Fruit fly (Drosophila melanogaster) whole organism, embryonic: Measurements from ENCODE around the gene upd1.
A peak's percentile ranks its signal among the peaks of the same experiment; 100 is the strongest.

Experiments used
- CG11085 ChIP-seq: fragments of 200-800 bp; sonication (Bioruptor generic); IDR thresholded peaks from 2 replicates; pipeline ENCODE4 v1.3.6; 2022; ENCODE audit warnings: missing biosample characterization, missing genetic modification characterization
- CG12744 ChIP-seq: fragments of 200-800 bp; sonication (Bioruptor generic); optimal IDR thresholded peaks from 2 replicates; lab custom pipeline; 2016; ENCODE audit warnings: missing biosample characterization, missing genetic modification characterization
- CG12769 ChIP-seq: fragments of 200-800 bp; sonication (Bioruptor generic); optimal IDR thresholded peaks from 2 replicates; lab custom pipeline; 2019; ENCODE audit warnings: missing biosample characterization, mild to moderate bottlenecking, missing genetic modification characterization, moderate library complexity
- CG13287 ChIP-seq: fragments of 200-800 bp; sonication (Bioruptor generic); IDR thresholded peaks from 2 replicates; pipeline ENCODE4 v1.3.6; 2022; ENCODE audit warnings: missing biosample characterization, missing genetic modification characterization; ENCODE audit not compliant: partially characterized antibody
- CG14860 ChIP-seq: fragments of 200-800 bp; sonication (Bioruptor generic); IDR thresholded peaks from 3 replicates; pipeline ENCODE4 v1.3.6; 2022; ENCODE audit warnings: missing biosample characterization, missing genetic modification characterization; ENCODE audit not compliant: partially characterized antibody
- CG15073 ChIP-seq: fragments of 200-800 bp; sonication (Bioruptor generic); optimal IDR thresholded peaks from 2 replicates; lab custom pipeline; 2016; ENCODE audit warnings: missing biosample characterization, missing genetic modification characterization
- CG17361 ChIP-seq: fragments of 200-800 bp; sonication (Bioruptor generic); IDR thresholded peaks from 3 replicates; pipeline ENCODE4 v1.3.6; 2022; ENCODE audit warnings: missing biosample characterization, missing genetic modification characterization
- CG17612 ChIP-seq: fragments of 200-800 bp; sonication (Bioruptor generic); IDR thresholded peaks from 2 replicates; pipeline ENCODE4 v1.3.6; 2022; ENCODE audit warnings: missing biosample characterization, missing genetic modification characterization
- CG2678 ChIP-seq: fragments of 200-800 bp; sonication (Bioruptor generic); optimal IDR thresholded peaks from 3 replicates; lab custom pipeline; 2019; ENCODE audit warnings: missing biosample characterization, mild to moderate bottlenecking, missing genetic modification characterization, moderate library complexity
- CG30403 ChIP-seq: fragments of 200-800 bp; sonication (Bioruptor generic); optimal IDR thresholded peaks from 3 replicates; lab custom pipeline; 2016; ENCODE audit warnings: missing biosample characterization, missing genetic modification characterization
- CG42726 ChIP-seq: fragments of 200-800 bp; sonication (Bioruptor generic); IDR thresholded peaks from 2 replicates; pipeline ENCODE4 v1.3.6; 2022; ENCODE audit warnings: missing biosample characterization, missing genetic modification characterization; ENCODE audit not compliant: partially characterized antibody
- CG4617 ChIP-seq: fragments of 200-800 bp; sonication (Bioruptor generic); optimal IDR thresholded peaks from 3 replicates; lab custom pipeline; 2016; ENCODE audit warnings: missing biosample characterization, missing genetic modification characterization, borderline replicate concordance
- CG4854 ChIP-seq: fragments of 200-800 bp; sonication (Bioruptor generic); optimal IDR thresholded peaks from 2 replicates; lab custom pipeline; 2016; ENCODE audit warnings: missing biosample characterization, missing genetic modification characterization, inconsistent platforms
- CG6175 ChIP-seq: fragments of 200-800 bp; sonication (Bioruptor generic); IDR thresholded peaks from 3 replicates; pipeline ENCODE4 v1.3.6; 2022; ENCODE audit warnings: missing biosample characterization, missing genetic modification characterization
- CG7271 ChIP-seq: fragments of 200-800 bp; sonication (Bioruptor generic); optimal IDR thresholded peaks from 2 replicates; lab custom pipeline; 2018; ENCODE audit warnings: missing biosample characterization, mild to moderate bottlenecking, missing genetic modification characterization, moderate library complexity
- CG8359 ChIP-seq: fragments of 200-800 bp; sonication (Bioruptor generic); optimal IDR thresholded peaks from 2 replicates; lab custom pipeline; 2017; ENCODE audit warnings: missing biosample characterization, mild to moderate bottlenecking, missing genetic modification characterization, borderline replicate concordance
- CG8944 ChIP-seq: fragments of 200-800 bp; sonication (Bioruptor generic); optimal IDR thresholded peaks from 3 replicates; lab custom pipeline; 2016; ENCODE audit warnings: missing biosample characterization, missing genetic modification characterization
- CG9727 ChIP-seq: fragments of 200-800 bp; sonication (Bioruptor generic); optimal IDR thresholded peaks from 3 replicates; lab custom pipeline; 2017; ENCODE audit warnings: missing biosample characterization, mild to moderate bottlenecking, missing genetic modification characterization
- CG9876 ChIP-seq: fragments of 200-800 bp; sonication (Bioruptor generic); optimal IDR thresholded peaks from 2 replicates; lab custom pipeline; 2016; ENCODE audit warnings: missing biosample characterization, missing genetic modification characterization
- CG9932 ChIP-seq: fragments of 200-800 bp; sonication (Bioruptor generic); IDR thresholded peaks from 2 replicates; pipeline ENCODE4 v1.3.6; 2022; ENCODE audit warnings: missing biosample characterization, missing genetic modification characterization
- CTCF ChIP-seq: fragments of 200-800 bp; sonication (Bioruptor generic); optimal IDR thresholded peaks from 2 replicates; lab custom pipeline; 2017; ENCODE audit warnings: missing biosample characterization, mild to moderate bottlenecking, missing genetic modification characterization, moderate library complexity
- D ChIP-seq, 2 experiments: fragments of 200-800 bp in 1 of 2; fragments of >200 bp in 1 of 2; sonication (Bioruptor generic) in 1 of 2; optimal IDR thresholded peaks; 2 replicates in 1 of 2; 3 replicates in 1 of 2; lab custom pipeline; 2017; ENCODE audit warnings: mild to moderate bottlenecking in 1 of 2, missing biosample characterization in 1 of 2, missing genetic modification characterization in 1 of 2, missing genetic modification reagents in 1 of 2
- Ets65A ChIP-seq: fragments of 200-800 bp; sonication (Bioruptor generic); peaks from one replicate; lab custom pipeline; 2016; ENCODE audit warnings: missing biosample characterization, missing genetic modification characterization
- Gsc ChIP-seq: fragments of 200-800 bp; sonication (Bioruptor generic); IDR thresholded peaks from 2 replicates; pipeline ENCODE4 v1.3.6; 2022; ENCODE audit warnings: missing biosample characterization, missing genetic modification characterization
- HLH3B ChIP-seq: fragments of 200-800 bp; sonication (Bioruptor generic); IDR thresholded peaks from 2 replicates; pipeline ENCODE4 v1.3.6; 2022; ENCODE audit warnings: missing biosample characterization, missing genetic modification characterization
- HmgZ ChIP-seq: fragments of 200-800 bp; sonication (Bioruptor generic); optimal IDR thresholded peaks from 2 replicates; lab custom pipeline; 2018; ENCODE audit warnings: missing biosample characterization, mild to moderate bottlenecking, missing genetic modification characterization
- Med ChIP-seq: fragments of 200-800 bp; sonication (Bioruptor generic); peaks from one replicate; lab custom pipeline; 2016; ENCODE audit warnings: missing biosample characterization, missing genetic modification characterization, mild to moderate bottlenecking, inconsistent platforms, moderate library complexity
- NfI ChIP-seq: fragments of 200-800 bp; sonication (Bioruptor generic); optimal IDR thresholded peaks from 3 replicates; lab custom pipeline; 2018; ENCODE audit warnings: missing biosample characterization, mild to moderate bottlenecking, missing genetic modification characterization, moderate library complexity
- Pdp1 ChIP-seq, 2 experiments: fragments of 200-800 bp; sonication (Bioruptor generic); optimal IDR thresholded peaks; 3 replicates each; lab custom pipeline; 2016; ENCODE audit warnings: missing biosample characterization in 2 of 2, missing genetic modification characterization in 2 of 2, mild to moderate bottlenecking in 1 of 2, moderate library complexity in 1 of 2
- Sox102F ChIP-seq: fragments of 200-800 bp; sonication (Bioruptor generic); optimal IDR thresholded peaks from 2 replicates; lab custom pipeline; 2018; ENCODE audit warnings: missing biosample characterization, mild to moderate bottlenecking, missing genetic modification characterization, moderate library complexity
- ci ChIP-seq: fragments of 200-800 bp; sonication (Bioruptor generic); IDR thresholded peaks from 3 replicates; pipeline ENCODE4 v1.3.6; 2022; ENCODE audit warnings: missing biosample characterization, missing genetic modification characterization
- crp ChIP-seq, 2 experiments: fragments of 200-800 bp; sonication (Bioruptor generic); optimal IDR thresholded peaks; 2 replicates in 1 of 2; 3 replicates in 1 of 2; lab custom pipeline; 2017; ENCODE audit warnings: missing biosample characterization in 2 of 2, missing genetic modification characterization in 2 of 2, mild to moderate bottlenecking in 1 of 2, moderate library complexity in 1 of 2
- dimm ChIP-seq: fragments of 200-800 bp; sonication (Bioruptor generic); IDR thresholded peaks from 2 replicates; pipeline ENCODE4 v1.3.6; 2022; ENCODE audit warnings: missing biosample characterization, missing genetic modification characterization
- disco-r ChIP-seq: fragments of 200-800 bp; sonication (Bioruptor generic); optimal IDR thresholded peaks from 2 replicates; lab custom pipeline; 2016; ENCODE audit warnings: missing biosample characterization, missing genetic modification characterization
- dysf ChIP-seq: fragments of 200-800 bp; sonication (Bioruptor generic); IDR thresholded peaks from 3 replicates; pipeline ENCODE4 v1.3.6; 2022; ENCODE audit warnings: missing biosample characterization, missing genetic modification characterization
- emc ChIP-seq: fragments of 200-800 bp; sonication (Bioruptor generic); optimal IDR thresholded peaks from 2 replicates; lab custom pipeline; 2016; ENCODE audit warnings: missing biosample characterization, missing genetic modification characterization
- ftz-f1 ChIP-seq: fragments of 200-800 bp; sonication (Bioruptor generic); optimal IDR thresholded peaks from 2 replicates; lab custom pipeline; 2016; ENCODE audit warnings: missing biosample characterization, missing genetic modification characterization
- h ChIP-seq: fragments of >200 bp; optimal IDR thresholded peaks from 2 replicates; lab custom pipeline; 2017
- hbn ChIP-seq: fragments of 200-800 bp; sonication (Bioruptor generic); IDR thresholded peaks from 2 replicates; pipeline ENCODE4 v1.3.6; 2022; ENCODE audit warnings: missing biosample characterization, missing genetic modification characterization; ENCODE audit not compliant: partially characterized antibody
- lilli ChIP-seq: fragments of 200-800 bp; sonication (Bioruptor generic); optimal IDR thresholded peaks from 3 replicates; lab custom pipeline; 2016; ENCODE audit warnings: missing biosample characterization, missing genetic modification characterization
- pb ChIP-seq: fragments of 200-800 bp; sonication (Bioruptor generic); optimal IDR thresholded peaks from 3 replicates; lab custom pipeline; 2016; ENCODE audit warnings: missing biosample characterization, missing genetic modification characterization
- peb ChIP-seq: fragments of 200-800 bp; sonication (Bioruptor generic); IDR thresholded peaks from 2 replicates; pipeline ENCODE4 v1.3.6; 2022; ENCODE audit warnings: missing biosample characterization, missing genetic modification characterization
- ranshi ChIP-seq: fragments of 200-800 bp; sonication (Bioruptor generic); IDR thresholded peaks from 2 replicates; pipeline ENCODE4 v1.3.6; 2022; ENCODE audit warnings: missing biosample characterization, missing genetic modification characterization
- sim ChIP-seq: fragments of 200-800 bp; sonication (Bioruptor generic); IDR thresholded peaks from 2 replicates; pipeline ENCODE4 v1.3.6; 2022; ENCODE audit warnings: missing biosample characterization, missing genetic modification characterization
- slbo ChIP-seq: fragments of 200-800 bp; sonication (Bioruptor generic); IDR thresholded peaks from 2 replicates; pipeline ENCODE4 v1.3.6; 2022; ENCODE audit warnings: missing biosample characterization, missing genetic modification characterization
- sob ChIP-seq: fragments of 200-800 bp; sonication (Bioruptor generic); IDR thresholded peaks from 2 replicates; pipeline ENCODE4 v1.3.6; 2022; ENCODE audit warnings: missing biosample characterization, missing genetic modification characterization
- stwl ChIP-seq: fragments of 200-800 bp; sonication (Bioruptor generic); optimal IDR thresholded peaks from 3 replicates; lab custom pipeline; 2018; ENCODE audit warnings: missing biosample characterization, mild to moderate bottlenecking, missing genetic modification characterization, moderate library complexity
- vnd ChIP-seq: fragments of 200-800 bp; sonication (Bioruptor generic); IDR thresholded peaks from 3 replicates; pipeline ENCODE4 v1.3.6; 2022; ENCODE audit warnings: missing biosample characterization, missing genetic modification characterization; ENCODE audit not compliant: partially characterized antibody
- vvl ChIP-seq: fragments of 200-800 bp; sonication (Bioruptor generic); IDR thresholded peaks from 2 replicates; pipeline ENCODE4 v1.3.6; 2022; ENCODE audit warnings: missing biosample characterization, missing genetic modification characterization
- zfh2 ChIP-seq: fragments of 200-800 bp; sonication (Bioruptor generic); optimal IDR thresholded peaks from 2 replicates; lab custom pipeline; 2016; ENCODE audit warnings: missing biosample characterization, missing genetic modification characterization

Gene upd1

dm6 chrX:18319912-18320520 lies 10.9 kb upstream of the upd1 start:
- TF ChIP-seq D (optimal IDR thresholded peaks at IDR 0.05; lab: Kevin White, UChicago), result no peak
- no peak for TF ChIP-seq D (GFP tag; optimal IDR thresholded peaks at IDR 0.05; lab: Kevin White, UChicago)
- TF ChIP-seq dysf (GFP tag; lab: Robert Waterston, UW), result 0 out of 3 replicates have a peak, but pooled peaks have one; percentile 5
- 0 out of 2 replicates have a peak, but pooled peaks have one; percentile 8 for TF ChIP-seq CG9932 (GFP tag; lab: Robert Waterston, UW)
- TF ChIP-seq zfh2, result peak; percentile 30
- TF ChIP-seq CG17361, result peak; percentile 34; the same call in 1 of the 3 replicates
- TF ChIP-seq sob (GFP tag; lab: Robert Waterston, UW), result 0 out of 2 replicates have a peak, but pooled peaks have one; percentile 29
- TF ChIP-seq CG11085 (GFP tag; lab: Robert Waterston, UW), result no peak
- TF ChIP-seq CG42726 (GFP tag; lab: Robert Waterston, UW), result no peak
- TF ChIP-seq CG2678 (tag; lab: Kevin White, UChicago), result peak; percentile 33
- peak; percentile 48 for TF ChIP-seq CG12769 (tag; lab: Kevin White, UChicago)
- no peak for TF ChIP-seq CG8359 (GFP tag; lab: Kevin White, UChicago)
- no peak for TF ChIP-seq h (lab: Kevin White, UChicago)
- peak in 1 of 2 experiments; percentile 37 for TF ChIP-seq Pdp1 (GFP tag; optimal IDR thresholded peaks at IDR 0.05; lab: Kevin White, UChicago)
- TF ChIP-seq CG30403 (GFP tag; lab: Kevin White, UChicago), result no peak
- TF ChIP-seq ftz-f1 (GFP tag; lab: Kevin White, UChicago), result peak; percentile 10
- no peak for TF ChIP-seq peb (GFP tag; lab: Robert Waterston, UW)
- 0 out of 2 replicates have a peak, but pooled peaks have one; percentile 10 for TF ChIP-seq HLH3B
- TF ChIP-seq CG4617, result no peak
- no peak for TF ChIP-seq hbn (GFP tag; lab: Robert Waterston, UW)
- TF ChIP-seq CTCF (GFP tag; lab: Kevin White, UChicago), result peak; percentile 53
- TF ChIP-seq CG9876 (GFP tag; lab: Kevin White, UChicago), result no peak
- peak; percentile 76 for TF ChIP-seq Med (GFP tag; lab: Kevin White, UChicago)
- no peak for TF ChIP-seq pb (GFP tag; lab: Kevin White, UChicago)
- peak; percentile 40 for TF ChIP-seq slbo
- no peak for TF ChIP-seq stwl
- no peak for TF ChIP-seq CG8944 (GFP tag; lab: Kevin White, UChicago)
- TF ChIP-seq CG6175 (GFP tag; lab: Robert Waterston, UW), result peak; percentile 36; the same call in 1 of the 3 replicates
- 0 out of 3 replicates have a peak, but pooled peaks have one; percentile 13 for TF ChIP-seq ci (GFP tag; lab: Robert Waterston, UW)
- TF ChIP-seq CG7271, result no peak
- peak; percentile 14 for TF ChIP-seq NfI (GFP tag; lab: Kevin White, UChicago)
- TF ChIP-seq vvl, result 0 out of 2 replicates have a peak, but pooled peaks have one; percentile 8
- TF ChIP-seq Gsc, result no peak
- no peak for TF ChIP-seq disco-r
- peak; percentile 0 for TF ChIP-seq HmgZ (tag; lab: Kevin White, UChicago)
- TF ChIP-seq Ets65A, result peak; percentile 86
- TF ChIP-seq crp (GFP tag; optimal IDR thresholded peaks at IDR 0.05; lab: Kevin White, UChicago), result peak in 1 of 2 experiments; percentile 45
- peak; percentile 16 for TF ChIP-seq lilli
- TF ChIP-seq CG13287 (GFP tag; lab: Robert Waterston, UW), result peak; percentile 15; the same call in 1 of the 2 replicates
- no peak for TF ChIP-seq CG17612 (GFP tag; lab: Robert Waterston, UW)
- peak; percentile 37 for TF ChIP-seq CG9727
- no peak for TF ChIP-seq CG14860 (GFP tag; lab: Robert Waterston, UW)
- no peak for TF ChIP-seq CG4854
- TF ChIP-seq CG15073 (GFP tag; lab: Kevin White, UChicago), result peak; percentile 94
- no peak for TF ChIP-seq CG12744
- TF ChIP-seq vnd, result no peak
- TF ChIP-seq ranshi (GFP tag; lab: Robert Waterston, UW), result no peak
- no peak for TF ChIP-seq dimm (GFP tag; lab: Robert Waterston, UW)
- peak; percentile 40 for TF ChIP-seq Sox102F (GFP tag; lab: Kevin White, UChicago)
- TF ChIP-seq emc (GFP tag; lab: Kevin White, UChicago), result no peak
- TF ChIP-seq sim (GFP tag; lab: Robert Waterston, UW), result no peak
